Worm (Caenorhabditis elegans): ENCODE measurements around the gene cal-4.

- TF ChIP-seq pes-1 (GFP tag; IDR thresholded peaks at IDR 0.05) (no peak), hnd-1 (tag; optimal IDR thresholded peaks at IDR 0.05) (no peak), F13C5.2 (tag; optimal IDR thresholded peaks at IDR 0.05) (no peak), tbx-37 (GFP tag; conservative IDR thresholded peaks at IDR 0.05) (no peak), ama-1 (optimal IDR thresholded peaks at IDR 0.05) (no peak), scrt-1 (GFP tag; IDR thresholded peaks at IDR 0.05) (no peak)
Measured at ce11 chrIV:10498401-10498800, 22.8 kb upstream of the cal-4 start.
